Fruit fly (Drosophila melanogaster) whole organism, wandering third instar larva: Measurements from ENCODE around the gene CG18563.
A peak's percentile ranks its signal among the peaks of the same experiment; 100 is the strongest.

Source experiments
- Abd-B ChIP-seq: fragments of >200 bp; optimal IDR thresholded peaks from 2 replicates; lab custom pipeline; 2017; ENCODE audit warnings: missing biosample characterization, missing genetic modification characterization
- CG32264 ChIP-seq: fragments of 200-800 bp; sonication (Bioruptor generic); optimal IDR thresholded peaks from 2 replicates; lab custom pipeline; 2016; ENCODE audit warnings: missing biosample characterization, missing genetic modification characterization
- CG9705 ChIP-seq: fragments of 200-800 bp; sonication (Bioruptor generic); optimal IDR thresholded peaks from 2 replicates; lab custom pipeline; 2018; ENCODE audit warnings: missing biosample characterization, mild to moderate bottlenecking, missing genetic modification characterization
- CrebA ChIP-seq: fragments of 200-800 bp; sonication (Bioruptor generic); optimal IDR thresholded peaks from 2 replicates; lab custom pipeline; 2016; ENCODE audit warnings: missing biosample characterization, mild to moderate bottlenecking, missing genetic modification characterization, borderline replicate concordance
- Dfd ChIP-seq: fragments of >200 bp; optimal IDR thresholded peaks from 2 replicates; lab custom pipeline; 2017; ENCODE audit warnings: missing biosample characterization, missing genetic modification characterization
- GATAd ChIP-seq: sonication (Bioruptor generic); optimal IDR thresholded peaks from 2 replicates; lab custom pipeline; 2016; ENCODE audit warnings: missing biosample characterization, missing genetic modification characterization
- HLH106 ChIP-seq: fragments of 200-800 bp; optimal IDR thresholded peaks from 3 replicates; lab custom pipeline; 2019; ENCODE audit warnings: missing biosample characterization, mild to moderate bottlenecking, missing genetic modification characterization, moderate library complexity
- Hnf4 ChIP-seq: fragments of 200-800 bp; sonication (Bioruptor generic); optimal IDR thresholded peaks from 2 replicates; lab custom pipeline; 2016; ENCODE audit warnings: missing biosample characterization, mild to moderate bottlenecking, missing genetic modification characterization
- Hr78 ChIP-seq: fragments of >200 bp; optimal IDR thresholded peaks from 2 replicates; lab custom pipeline; 2017; ENCODE audit warnings: missing biosample characterization, missing genetic modification characterization
- Hr83 ChIP-seq: fragments of 200-300 bp; sonication (Bioruptor generic); optimal IDR thresholded peaks from 2 replicates; lab custom pipeline; 2016; ENCODE audit warnings: missing biosample characterization, mild to moderate bottlenecking, missing genetic modification characterization, moderate library complexity; ENCODE audit not compliant: poor library complexity, severe bottlenecking
- Jra ChIP-seq: sonication (Bioruptor generic); optimal IDR thresholded peaks from 2 replicates; lab custom pipeline; 2016; ENCODE audit warnings: missing biosample characterization, missing genetic modification characterization
- Mio ChIP-seq: sonication (Bioruptor generic); optimal IDR thresholded peaks from 2 replicates; lab custom pipeline; 2016; ENCODE audit warnings: missing biosample characterization, missing genetic modification characterization
- Myc ChIP-seq: fragments of >200 bp; optimal IDR thresholded peaks from 2 replicates; lab custom pipeline; 2017
- N ChIP-seq: fragments of >200 bp; optimal IDR thresholded peaks from 2 replicates; lab custom pipeline; 2018; ENCODE audit warnings: missing biosample characterization, missing external identifiers, missing genetic modification characterization
- OdsH ChIP-seq: fragments of 200-800 bp; sonication (Bioruptor generic); optimal IDR thresholded peaks from 2 replicates; lab custom pipeline; 2016; ENCODE audit warnings: missing biosample characterization, mild to moderate bottlenecking, missing genetic modification characterization
- Rel ChIP-seq, 2 experiments: fragments of 200-800 bp; sonication (Bioruptor generic) in 1 of 2; optimal IDR thresholded peaks; 2 replicates in 1 of 2; 3 replicates in 1 of 2; lab custom pipeline; 2016 to 2019; ENCODE audit warnings: mild to moderate bottlenecking in 2 of 2, missing biosample characterization in 2 of 2, missing genetic modification characterization in 2 of 2, moderate library complexity in 1 of 2
- Vsx2 ChIP-seq: fragments of 200-300, 225-300 bp; sonication (Bioruptor generic); optimal IDR thresholded peaks from 2 replicates; lab custom pipeline; 2018; ENCODE audit warnings: missing biosample characterization, missing genetic modification characterization; ENCODE audit not compliant: partially characterized antibody
- br ChIP-seq: fragments of 200-800 bp; sonication (Bioruptor generic); optimal IDR thresholded peaks from 2 replicates; lab custom pipeline; 2016; ENCODE audit warnings: missing biosample characterization, missing genetic modification characterization
- brk ChIP-seq: fragments of 200-800 bp; sonication (Bioruptor generic); optimal IDR thresholded peaks from 2 replicates; lab custom pipeline; 2016; ENCODE audit warnings: missing biosample characterization, mild to moderate bottlenecking, missing genetic modification characterization
- dmrt93B ChIP-seq: fragments of 200-800 bp; sonication (Bioruptor generic); optimal IDR thresholded peaks from 2 replicates; lab custom pipeline; 2018; ENCODE audit warnings: missing biosample characterization, mild to moderate bottlenecking, missing genetic modification characterization
- dsf ChIP-seq: sonication (Bioruptor generic); optimal IDR thresholded peaks from 2 replicates; lab custom pipeline; 2016; ENCODE audit warnings: missing biosample characterization, missing genetic modification characterization, borderline replicate concordance
- ey ChIP-seq: fragments of 200-800 bp; sonication (Bioruptor generic); optimal IDR thresholded peaks from 2 replicates; lab custom pipeline; 2016; ENCODE audit warnings: missing biosample characterization, missing genetic modification characterization
- foxo ChIP-seq, 2 experiments: fragments of 200-800 bp; sonication (Bioruptor generic); optimal IDR thresholded peaks; 2 replicates in 1 of 2; 3 replicates in 1 of 2; lab custom pipeline; 2016 to 2017; ENCODE audit warnings: missing biosample characterization in 2 of 2, missing genetic modification characterization in 2 of 2
- fru ChIP-seq: fragments of 200-800 bp; sonication (Bioruptor generic); optimal IDR thresholded peaks from 3 replicates; lab custom pipeline; 2016; ENCODE audit warnings: missing biosample characterization, mild to moderate bottlenecking, missing genetic modification characterization
- h ChIP-seq: fragments of 200-800 bp; sonication (Bioruptor generic); optimal IDR thresholded peaks from 3 replicates; lab custom pipeline; 2016; ENCODE audit warnings: missing biosample characterization, mild to moderate bottlenecking, missing genetic modification characterization
- jim ChIP-seq: fragments of 175-275, 200-325 bp; sonication (Bioruptor generic); optimal IDR thresholded peaks from 2 replicates; lab custom pipeline; 2016; ENCODE audit warnings: missing biosample characterization, mild to moderate bottlenecking, missing genetic modification characterization
- lola ChIP-seq: fragments of >200 bp; optimal IDR thresholded peaks from 2 replicates; lab custom pipeline; 2017; ENCODE audit warnings: missing biosample characterization, missing genetic modification characterization
- psq ChIP-seq: fragments of 200-800 bp; sonication (Bioruptor generic); optimal IDR thresholded peaks from 3 replicates; lab custom pipeline; 2017; ENCODE audit warnings: missing biosample characterization, mild to moderate bottlenecking, missing genetic modification characterization, moderate library complexity
- rgr ChIP-seq: fragments of 200-800 bp; sonication (Bioruptor generic); optimal IDR thresholded peaks from 3 replicates; lab custom pipeline; 2016; ENCODE audit warnings: missing biosample characterization, mild to moderate bottlenecking, missing genetic modification characterization
- sage ChIP-seq: fragments of 200-800 bp; sonication (Bioruptor generic); optimal IDR thresholded peaks from 2 replicates; lab custom pipeline; 2016; ENCODE audit warnings: missing biosample characterization, mild to moderate bottlenecking, missing genetic modification characterization
- sv ChIP-seq: fragments of 200-800 bp; sonication (Bioruptor generic); optimal IDR thresholded peaks from 3 replicates; lab custom pipeline; 2016; ENCODE audit warnings: missing biosample characterization, missing genetic modification characterization
- tai ChIP-seq: sonication (Bioruptor generic); optimal IDR thresholded peaks from 2 replicates; lab custom pipeline; 2016; ENCODE audit warnings: missing biosample characterization, missing genetic modification characterization
- usp ChIP-seq: fragments of >200 bp; optimal IDR thresholded peaks from 2 replicates; lab custom pipeline; 2017; ENCODE audit warnings: missing biosample characterization, missing genetic modification characterization
- woc ChIP-seq: sonication (Bioruptor generic); optimal IDR thresholded peaks from 2 replicates; lab custom pipeline; 2016; ENCODE audit warnings: missing biosample characterization, mild to moderate bottlenecking, missing genetic modification characterization

CG18563 gene

dm6 chr2L:17465915-17466677 lies 8.3 kb upstream of the CG18563 start:
- TF ChIP-seq dmrt93B (GFP tag; lab: Kevin White, UChicago): no peak
- no peak for TF ChIP-seq N (GFP tag; lab: Kevin White, UChicago)
- no peak for TF ChIP-seq Hr83
- no peak for TF ChIP-seq Abd-B (GFP tag; lab: Kevin White, UChicago)
- TF ChIP-seq h (GFP tag; lab: Kevin White, UChicago): peak; percentile 46
- TF ChIP-seq Dfd (GFP tag; lab: Kevin White, UChicago): no peak
- no peak for TF ChIP-seq CG9705 (GFP tag; lab: Kevin White, UChicago)
- TF ChIP-seq CG32264 (GFP tag; lab: Kevin White, UChicago): no peak
- TF ChIP-seq jim (GFP tag; lab: Kevin White, UChicago): no peak
- no peak for TF ChIP-seq tai
- no peak for TF ChIP-seq Jra (GFP tag; lab: Kevin White, UChicago)
- no peak for TF ChIP-seq sage (GFP tag; lab: Kevin White, UChicago)
- TF ChIP-seq brk (GFP tag; lab: Kevin White, UChicago): no peak
- no peak for TF ChIP-seq Mio (GFP tag; lab: Kevin White, UChicago)
- no peak for TF ChIP-seq Myc (lab: Kevin White, UChicago)
- TF ChIP-seq psq: peak; percentile 19
- no peak for TF ChIP-seq GATAd (GFP tag; lab: Kevin White, UChicago)
- TF ChIP-seq Hnf4 (GFP tag; lab: Kevin White, UChicago): peak; percentile 39
- no peak for TF ChIP-seq CrebA
- peak; percentile 3 for TF ChIP-seq br (GFP tag; lab: Kevin White, UChicago)
- peak; percentile 54 for TF ChIP-seq fru
- peak; percentile 53 for TF ChIP-seq rgr (GFP tag; lab: Kevin White, UChicago)
- TF ChIP-seq foxo (GFP tag; optimal IDR thresholded peaks at IDR 0.05; lab: Kevin White, UChicago): peak in 1 of 2 experiments; percentile 53
- no peak for TF ChIP-seq lola (GFP tag; lab: Kevin White, UChicago)
- peak; percentile 57 for TF ChIP-seq ey (GFP tag; lab: Kevin White, UChicago)
- peak; percentile 47 for TF ChIP-seq OdsH (GFP tag; lab: Kevin White, UChicago)
- TF ChIP-seq woc (GFP tag; lab: Kevin White, UChicago): peak; percentile 11
- peak; percentile 66 for TF ChIP-seq sv (GFP tag; lab: Kevin White, UChicago)
- TF ChIP-seq dsf (GFP tag; lab: Kevin White, UChicago): no peak
- no peak for TF ChIP-seq usp (GFP tag; lab: Kevin White, UChicago)
- TF ChIP-seq Vsx2 (GFP tag; lab: Kevin White, UChicago): no peak
- no peak for TF ChIP-seq Hr78 (GFP tag; lab: Kevin White, UChicago)
- TF ChIP-seq HLH106 (tag; lab: Kevin White, UChicago): peak; percentile 29

dm6 chr2L:17455823-17456222 lies 2.0 kb downstream of the CG18563 start, which contains the start of gene SPH93:
Gene SPH93, minus strand, starts transcription at chr2L:17455923.
- TF ChIP-seq HLH106 (tag; lab: Kevin White, UChicago): no peak
- TF ChIP-seq dsf (GFP tag; lab: Kevin White, UChicago): no peak
- TF ChIP-seq GATAd (GFP tag; lab: Kevin White, UChicago): no peak
- no peak for TF ChIP-seq sv (GFP tag; lab: Kevin White, UChicago)
- TF ChIP-seq Rel (GFP tag; optimal IDR thresholded peaks at IDR 0.05; lab: Kevin White, UChicago): no peak
- peak; percentile 89 for TF ChIP-seq Rel (tag; optimal IDR thresholded peaks at IDR 0.05; lab: Kevin White, UChicago)
- TF ChIP-seq Vsx2 (GFP tag; lab: Kevin White, UChicago): no peak
- TF ChIP-seq CG9705 (GFP tag; lab: Kevin White, UChicago): no peak

dm6 chr2L:17452624-17453023 lies 5.2 kb downstream of the CG18563 start, which contains the start of gene CG5050:
Gene CG5050, plus strand, starts transcription at chr2L:17452924.
- TF ChIP-seq dmrt93B (GFP tag; lab: Kevin White, UChicago) (no peak), fru (no peak), sv (GFP tag; lab: Kevin White, UChicago) (no peak), N (GFP tag; lab: Kevin White, UChicago) (no peak), brk (GFP tag; lab: Kevin White, UChicago) (no peak), Hr78 (GFP tag; lab: Kevin White, UChicago) (no peak), Jra (GFP tag; lab: Kevin White, UChicago) (no peak), h (GFP tag; lab: Kevin White, UChicago) (no peak), woc (GFP tag; lab: Kevin White, UChicago) (no peak), OdsH (GFP tag; lab: Kevin White, UChicago) (no peak)
